Worm (Caenorhabditis elegans) whole organism, L3 larva: Measurements from ENCODE around the gene fbxc-33.

Experiments
- R02D3.7 ChIP-seq: fragments of 150-350 bp; optimal IDR thresholded peaks from 2 replicates; lab custom pipeline; 2014; ENCODE audit warnings: missing biosample characterization, missing genetic modification characterization
- ZK546.5 ChIP-seq: sonication (generic microtip); optimal IDR thresholded peaks from 2 replicates; lab custom pipeline; 2017; ENCODE audit warnings: missing biosample characterization, missing genetic modification characterization
- aly-2 ChIP-seq: fragments of 150-350 bp; optimal IDR thresholded peaks from 2 replicates; lab custom pipeline; 2014; ENCODE audit warnings: missing biosample characterization, missing genetic modification characterization
- ama-1 ChIP-seq: fragments of 150-350 bp; optimal IDR thresholded peaks from 2 replicates; lab custom pipeline; 2018
- ceh-28 ChIP-seq: fragments of 150-350 bp; optimal IDR thresholded peaks from 2 replicates; lab custom pipeline; 2014; ENCODE audit warnings: missing biosample characterization, missing genetic modification reagents, missing genetic modification characterization
- egl-27 ChIP-seq: sonication (generic microtip); optimal IDR thresholded peaks from 4 replicates; lab custom pipeline; 2017; ENCODE audit warnings: missing biosample characterization, missing genetic modification reagents, missing genetic modification characterization
- elt-1 ChIP-seq: fragments of 150-350 bp; optimal IDR thresholded peaks from 2 replicates; lab custom pipeline; 2014; ENCODE audit warnings: missing biosample characterization, missing genetic modification characterization
- elt-2 ChIP-seq: sonication (generic microtip); optimal IDR thresholded peaks from 2 replicates; lab custom pipeline; 2016; ENCODE audit warnings: missing genetic modification reagents, mild to moderate bottlenecking, missing genetic modification characterization, missing compliant biosample characterization
- eor-1 ChIP-seq, 2 experiments: fragments of 150-350 bp; optimal IDR thresholded peaks; 2 replicates each; lab custom pipeline; 2014 to 2018; ENCODE audit warnings: missing biosample characterization in 2 of 2, missing genetic modification characterization in 2 of 2
- fkh-2 ChIP-seq: fragments of 150-350 bp; optimal IDR thresholded peaks from 2 replicates; lab custom pipeline; 2014; ENCODE audit warnings: missing biosample characterization, missing genetic modification reagents, missing genetic modification characterization
- fos-1 ChIP-seq: fragments of 150-350 bp; optimal IDR thresholded peaks from 2 replicates; lab custom pipeline; 2014; ENCODE audit warnings: missing biosample characterization, missing genetic modification characterization
- jun-1 ChIP-seq: fragments of 150-350 bp; optimal IDR thresholded peaks from 2 replicates; lab custom pipeline; 2014; ENCODE audit warnings: missing biosample characterization, missing genetic modification reagents, missing genetic modification characterization
- lin-15B ChIP-seq: fragments of 150-350 bp; optimal IDR thresholded peaks from 2 replicates; lab custom pipeline; 2014; ENCODE audit warnings: missing biosample characterization, missing genetic modification characterization
- lin-39 ChIP-seq: fragments of 150-350 bp; optimal IDR thresholded peaks from 2 replicates; lab custom pipeline; 2018; ENCODE audit warnings: missing biosample characterization, missing genetic modification reagents, missing genetic modification characterization
- nhr-12 ChIP-seq: fragments of 150-350 bp; optimal IDR thresholded peaks from 2 replicates; lab custom pipeline; 2014; ENCODE audit warnings: missing biosample characterization, missing genetic modification characterization
- nhr-25 ChIP-seq: sonication (generic microtip); optimal IDR thresholded peaks from 2 replicates; lab custom pipeline; 2017; ENCODE audit warnings: missing biosample characterization, missing genetic modification characterization
- nhr-28 ChIP-seq: fragments of 150-350 bp; optimal IDR thresholded peaks from 2 replicates; lab custom pipeline; 2014; ENCODE audit warnings: missing biosample characterization, missing genetic modification characterization
- nhr-43 ChIP-seq: sonication (generic microtip); optimal IDR thresholded peaks from 2 replicates; lab custom pipeline; 2016; ENCODE audit warnings: mild to moderate bottlenecking, missing genetic modification characterization, missing compliant biosample characterization; ENCODE audit not compliant: poor library complexity, severe bottlenecking
- nhr-67 ChIP-seq: fragments of 150-350 bp; optimal IDR thresholded peaks from 2 replicates; lab custom pipeline; 2014; ENCODE audit warnings: missing biosample characterization, missing genetic modification characterization
- nhr-76 ChIP-seq: fragments of 150-350 bp; sonication (generic microtip); optimal IDR thresholded peaks from 5 replicates; lab custom pipeline; 2014; ENCODE audit warnings: missing biosample characterization, missing genetic modification characterization
- nhr-77 ChIP-seq: fragments of 150-350 bp; optimal IDR thresholded peaks from 2 replicates; lab custom pipeline; 2014; ENCODE audit warnings: missing biosample characterization, missing genetic modification characterization
- pha-4 ChIP-seq: fragments of 150-350 bp; optimal IDR thresholded peaks from 2 replicates; lab custom pipeline; 2014; ENCODE audit warnings: missing biosample characterization, missing genetic modification reagents, missing genetic modification characterization
- pqm-1 ChIP-seq: fragments of 150-350 bp; optimal IDR thresholded peaks from 2 replicates; lab custom pipeline; 2017; ENCODE audit warnings: missing biosample characterization, missing genetic modification characterization, inconsistent platforms
- sea-2 ChIP-seq: fragments of 150-350 bp; sonication (generic microtip); optimal IDR thresholded peaks from 4 replicates; lab custom pipeline; 2014; ENCODE audit warnings: missing biosample characterization, missing genetic modification reagents, missing genetic modification characterization
- skn-1 ChIP-seq: fragments of 150-350 bp; optimal IDR thresholded peaks from 2 replicates; lab custom pipeline; 2014; ENCODE audit warnings: missing biosample characterization, missing genetic modification characterization
- snpc-4 ChIP-seq: fragments of 150-350 bp; optimal IDR thresholded peaks from 2 replicates; lab custom pipeline; 2014; ENCODE audit warnings: missing biosample characterization, missing genetic modification characterization
- tbx-2 ChIP-seq: sonication (generic microtip); optimal IDR thresholded peaks from 2 replicates; lab custom pipeline; 2016; ENCODE audit warnings: mild to moderate bottlenecking, missing genetic modification characterization, missing compliant biosample characterization
- unc-39 ChIP-seq: sonication (generic microtip); optimal IDR thresholded peaks from 4 replicates; lab custom pipeline; 2017; ENCODE audit warnings: missing biosample characterization, missing genetic modification characterization
- unc-62 ChIP-seq: fragments of 150-350 bp; sonication (generic microtip); optimal IDR thresholded peaks from 4 replicates; lab custom pipeline; 2014; ENCODE audit warnings: missing biosample characterization, missing genetic modification reagents, missing genetic modification characterization
- ztf-4 ChIP-seq: fragments of 150-350 bp; optimal IDR thresholded peaks from 2 replicates; lab custom pipeline; 2014; ENCODE audit warnings: missing biosample characterization, missing genetic modification characterization

fbxc-33 gene

ce11 chrII:905335-905734 is 8.1 kb upstream of the fbxc-33 start:
- TF ChIP-seq sea-2 (GFP tag; lab: Kevin White, UChicago) = no peak
- no peak for TF ChIP-seq nhr-25 (tag; lab: Kevin White, UChicago)
- TF ChIP-seq nhr-76 (tag; lab: Kevin White, UChicago) = no peak
- TF ChIP-seq tbx-2 = no peak
- no peak for TF ChIP-seq nhr-77 (tag; lab: Kevin White, UChicago)
- peak; percentile 13 for TF ChIP-seq snpc-4 (tag; lab: Kevin White, UChicago)
- TF ChIP-seq elt-1 (tag; lab: Kevin White, UChicago) = no peak

- TF ChIP-seq skn-1 (tag; lab: Kevin White, UChicago) = no peak
- no peak for TF ChIP-seq ZK546.5
- no peak for TF ChIP-seq elt-2
- no peak for TF ChIP-seq nhr-67 (tag; lab: Kevin White, UChicago)
- no peak for TF ChIP-seq nhr-12
- no peak for TF ChIP-seq lin-39 (tag; lab: Kevin White, UChicago)
Measured at ce11 chrII:909554-909953, 3.9 kb upstream of the fbxc-33 start, which contains the start of the genes fbxc-24 and fbxc-27. fbxc-24 (minus strand) TSS chrII:909654. fbxc-27 (plus strand) TSS chrII:909769.

ce11 chrII:911680-912079 is 1.8 kb upstream of the fbxc-33 start, which contains the start of gene fbxc-31:
fbxc-31 (plus strand) TSS chrII:911980.
- no peak for TF ChIP-seq tbx-2

- TF ChIP-seq jun-1 (tag; lab: Kevin White, UChicago) = peak; percentile 98
- TF ChIP-seq pqm-1 (tag; lab: Kevin White, UChicago) = peak; percentile 99
- peak; percentile 95 for TF ChIP-seq pha-4 (tag; lab: Kevin White, UChicago)
- peak; percentile 100 for TF ChIP-seq elt-2
- TF ChIP-seq egl-27 = peak; percentile 73
- peak; percentile 49 for TF ChIP-seq fos-1 (tag; lab: Kevin White, UChicago)
- TF ChIP-seq lin-15B (tag; lab: Kevin White, UChicago) = no peak
- no peak for TF ChIP-seq unc-39 (tag; lab: Kevin White, UChicago)
Measured at ce11 chrII:915206-915605, 1.7 kb downstream of the fbxc-33 start.

ce11 chrII:915780-916179 is 2.3 kb downstream of the fbxc-33 start, which contains the start of gene fbxc-29:
fbxc-29 (plus strand) TSS chrII:916080.
- TF ChIP-seq nhr-28 (tag; lab: Kevin White, UChicago) (no peak), ZK546.5 (no peak), pqm-1 (tag; lab: Kevin White, UChicago) (no peak), R02D3.7 (tag; lab: Kevin White, UChicago) (no peak), nhr-43 (tag; lab: Kevin White, UChicago) (no peak), nhr-77 (tag; lab: Kevin White, UChicago) (no peak), egl-27 (no peak), snpc-4 (tag; lab: Kevin White, UChicago) (no peak), nhr-76 (tag; lab: Kevin White, UChicago) (no peak), jun-1 (tag; lab: Kevin White, UChicago) (no peak), ama-1 (lab: Kevin White, UChicago) (no peak)

- TF ChIP-seq nhr-67 (tag; lab: Kevin White, UChicago) = no peak
- no peak for TF ChIP-seq nhr-25 (tag; lab: Kevin White, UChicago)
- no peak for TF ChIP-seq nhr-43 (tag; lab: Kevin White, UChicago)
- TF ChIP-seq nhr-28 (tag; lab: Kevin White, UChicago) = no peak
- no peak for TF ChIP-seq unc-62
- no peak for TF ChIP-seq elt-2
- TF ChIP-seq snpc-4 (tag; lab: Kevin White, UChicago) = no peak
- no peak for TF ChIP-seq ceh-28 (tag; lab: Kevin White, UChicago)
- no peak for TF ChIP-seq ztf-4
- TF ChIP-seq nhr-76 (tag; lab: Kevin White, UChicago) = no peak
- no peak for TF ChIP-seq aly-2 (tag; lab: Kevin White, UChicago)
- TF ChIP-seq unc-39 (tag; lab: Kevin White, UChicago) = no peak
- TF ChIP-seq eor-1 (tag; optimal IDR thresholded peaks at IDR 0.05; lab: Kevin White, UChicago) = no peak
Measured at ce11 chrII:917324-917723, 3.9 kb downstream of the fbxc-33 start, which contains the start of gene fbxc-30. fbxc-30 (plus strand) TSS chrII:917624.

ce11 chrII:920326-920725 is 6.9 kb downstream of the fbxc-33 start:
- TF ChIP-seq fkh-2 (no peak), elt-2 (peak; percentile 52)
